Worm (Caenorhabditis elegans): ENCODE results near the gene clec-207.

Gene clec-207

ce11 chrV:2110368-2110767 lies 14.5 kb downstream of the clec-207 start, which contains the start of gene F22F7.3:
TSS of gene F22F7.3 (plus strand) at chrV:2110668.
- no peak for TF ChIP-seq lsy-12 (tag; optimal IDR thresholded peaks at IDR 0.05)

DNA sequence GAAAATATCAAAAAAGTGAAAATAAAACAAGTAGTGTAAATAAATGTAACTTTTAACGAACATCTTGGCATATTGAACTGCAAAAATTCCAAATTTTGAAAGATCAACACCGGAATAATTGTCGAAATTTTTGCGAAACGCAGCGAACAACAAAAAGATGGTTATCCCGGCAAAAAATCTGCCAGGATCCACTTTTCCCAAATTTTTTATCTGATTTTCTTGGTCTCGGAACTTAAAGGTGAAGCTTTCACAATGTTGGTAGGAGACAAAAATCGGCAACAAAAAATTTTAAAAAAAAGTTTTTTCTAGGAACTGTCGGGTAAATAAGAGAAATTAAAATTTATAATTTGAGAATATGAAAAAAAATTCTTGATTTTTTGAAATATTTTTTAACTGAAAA lies 22.7 kb downstream of the clec-207 start, which contains the start of gene bgnt-1.2:
Gene bgnt-1.2, minus strand, starts transcription at position 101 of the 400 bp plus-strand sequence.
- no peak for TF ChIP-seq ceh-9 (tag; optimal IDR thresholded peaks at IDR 0.05)

- TF ChIP-seq skn-1 (tag; optimal IDR thresholded peaks at IDR 0.05), result no peak
- no peak for TF ChIP-seq pqm-1 (tag; optimal IDR thresholded peaks at IDR 0.05)
- TF ChIP-seq tbx-2 (tag; optimal IDR thresholded peaks at IDR 0.05), result no peak
- TF ChIP-seq nhr-67 (tag; optimal IDR thresholded peaks at IDR 0.05), result no peak
- TF ChIP-seq ceh-16 (tag; optimal IDR thresholded peaks at IDR 0.05), result no peak
- no peak for TF ChIP-seq nhr-77 (tag; optimal IDR thresholded peaks at IDR 0.05)
- TF ChIP-seq nhr-12 (tag; optimal IDR thresholded peaks at IDR 0.05), result no peak
- no peak for TF ChIP-seq nhr-237 (tag; optimal IDR thresholded peaks at IDR 0.05)
- TF ChIP-seq pha-4 (tag; optimal IDR thresholded peaks at IDR 0.05), result no peak
- no peak for TF ChIP-seq fkh-2 (tag; optimal IDR thresholded peaks at IDR 0.05)
- TF ChIP-seq ceh-9 (tag; optimal IDR thresholded peaks at IDR 0.05), result no peak
- no peak for TF ChIP-seq mdl-1 (tag; optimal IDR thresholded peaks at IDR 0.05)
- no peak for TF ChIP-seq nhr-43 (tag; optimal IDR thresholded peaks at IDR 0.05; ENCODE audit: poor library complexity, severe bottlenecking)
- TF ChIP-seq daf-12 (tag; optimal IDR thresholded peaks at IDR 0.05), result no peak
- TF ChIP-seq elt-3 (tag; optimal IDR thresholded peaks at IDR 0.05), result no peak
- TF ChIP-seq ama-1 (optimal IDR thresholded peaks at IDR 0.05), result no peak
- no peak for TF ChIP-seq nhr-76 (tag; optimal IDR thresholded peaks at IDR 0.05)
- TF ChIP-seq unc-62 (GFP tag; optimal IDR thresholded peaks at IDR 0.05), result no peak
- no peak for TF ChIP-seq ceh-28 (tag; optimal IDR thresholded peaks at IDR 0.05)
Measured at ce11 chrV:2119529-2119928, 23.7 kb downstream of the clec-207 start, which contains the start of gene F22F7.11. TSS of gene F22F7.11 (plus strand) at chrV:2119829.

ce11 chrV:2121910-2122362 lies 26.1 kb downstream of the clec-207 start, which contains the start of gene F22F7.8:
TSS of gene F22F7.8 (minus strand) at chrV:2121960.
- TF ChIP-seq hmg-11 (tag; optimal IDR thresholded peaks at IDR 0.05) (no peak), elt-3 (tag; optimal IDR thresholded peaks at IDR 0.05) (no peak), unc-62 (GFP tag; optimal IDR thresholded peaks at IDR 0.05) (no peak), R02D3.7 (tag; optimal IDR thresholded peaks at IDR 0.05) (no peak), aly-2 (tag; optimal IDR thresholded peaks at IDR 0.05) (no peak)

- TF ChIP-seq elt-2 (tag; optimal IDR thresholded peaks at IDR 0.05) (peak; percentile 52), ama-1 (optimal IDR thresholded peaks at IDR 0.05) (no peak), lsy-12 (tag; optimal IDR thresholded peaks at IDR 0.05) (no peak), nhr-23 (tag; optimal IDR thresholded peaks at IDR 0.05) (no peak), tbx-2 (tag; optimal IDR thresholded peaks at IDR 0.05) (no peak), nfya-1 (tag; optimal IDR thresholded peaks at IDR 0.05; ENCODE audit: insufficient read depth) (peak; percentile 3), pqm-1 (tag; optimal IDR thresholded peaks at IDR 0.05) (peak; percentile 31)
Measured at ce11 chrV:2122517-2122916, 26.6 kb downstream of the clec-207 start, which contains the start of gene F22F7.2. TSS of gene F22F7.2 (plus strand) at chrV:2122782.

DNA sequence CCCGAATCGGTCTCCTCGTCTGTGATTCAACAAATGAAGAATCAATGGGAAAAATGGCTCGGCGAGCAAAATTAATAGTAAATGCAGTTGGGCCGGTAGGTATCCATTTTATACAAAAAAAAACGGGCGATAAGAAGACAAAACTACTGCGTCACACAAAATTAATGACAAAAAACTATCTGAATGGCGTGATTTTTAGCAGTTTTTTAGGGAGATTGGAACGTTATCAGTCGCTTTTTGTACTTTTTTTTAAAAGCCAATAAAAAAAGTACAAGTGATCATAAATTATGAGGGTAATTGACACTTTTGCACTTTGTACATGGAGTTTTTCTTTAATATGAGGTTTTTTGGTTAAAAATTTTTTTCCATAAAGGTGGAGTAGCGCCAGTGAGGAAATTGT lies 27.3 kb downstream of the clec-207 start:
- TF ChIP-seq elt-1 (tag; optimal IDR thresholded peaks at IDR 0.05) (no peak), R02D3.7 (tag; optimal IDR thresholded peaks at IDR 0.05) (no peak), pqm-1 (tag; optimal IDR thresholded peaks at IDR 0.05) (peak; percentile 72), nfya-1 (tag; optimal IDR thresholded peaks at IDR 0.05; ENCODE audit: insufficient read depth) (no peak), fos-1 (tag; optimal IDR thresholded peaks at IDR 0.05) (no peak), nhr-76 (tag; optimal IDR thresholded peaks at IDR 0.05) (no peak), elt-2 (tag; optimal IDR thresholded peaks at IDR 0.05) (peak; percentile 84), aly-2 (tag; optimal IDR thresholded peaks at IDR 0.05) (no peak), hmg-11 (tag; optimal IDR thresholded peaks at IDR 0.05) (no peak), ztf-11 (tag; optimal IDR thresholded peaks at IDR 0.05) (no peak), nhr-43 (tag; optimal IDR thresholded peaks at IDR 0.05; ENCODE audit: poor library complexity, severe bottlenecking) (no peak), elt-3 (tag; optimal IDR thresholded peaks at IDR 0.05) (no peak), nhr-67 (tag; optimal IDR thresholded peaks at IDR 0.05) (no peak), ceh-9 (tag; optimal IDR thresholded peaks at IDR 0.05) (no peak), ZK546.5 (tag; optimal IDR thresholded peaks at IDR 0.05) (no peak), mdl-1 (tag; optimal IDR thresholded peaks at IDR 0.05) (no peak)
